Fruit fly (Drosophila melanogaster) whole organism, wandering third instar larva: ENCODE data around the gene CG1607.

Source experiments
- Dfd ChIP-seq: fragments of >200 bp; optimal IDR thresholded peaks from 2 replicates; lab custom pipeline; 2017; ENCODE audit warnings: missing biosample characterization, missing genetic modification characterization
- GATAd ChIP-seq: sonication (Bioruptor generic); optimal IDR thresholded peaks from 2 replicates; lab custom pipeline; 2016; ENCODE audit warnings: missing biosample characterization, missing genetic modification characterization
- Mio ChIP-seq: sonication (Bioruptor generic); optimal IDR thresholded peaks from 2 replicates; lab custom pipeline; 2016; ENCODE audit warnings: missing biosample characterization, missing genetic modification characterization
- N ChIP-seq: fragments of >200 bp; optimal IDR thresholded peaks from 2 replicates; lab custom pipeline; 2018; ENCODE audit warnings: missing biosample characterization, missing external identifiers, missing genetic modification characterization
- OdsH ChIP-seq: fragments of 200-800 bp; sonication (Bioruptor generic); optimal IDR thresholded peaks from 2 replicates; lab custom pipeline; 2016; ENCODE audit warnings: missing biosample characterization, mild to moderate bottlenecking, missing genetic modification characterization
- ey ChIP-seq: fragments of 200-800 bp; sonication (Bioruptor generic); optimal IDR thresholded peaks from 2 replicates; lab custom pipeline; 2016; ENCODE audit warnings: missing biosample characterization, missing genetic modification characterization
- sage ChIP-seq: fragments of 200-800 bp; sonication (Bioruptor generic); optimal IDR thresholded peaks from 2 replicates; lab custom pipeline; 2016; ENCODE audit warnings: missing biosample characterization, mild to moderate bottlenecking, missing genetic modification characterization

DNA sequence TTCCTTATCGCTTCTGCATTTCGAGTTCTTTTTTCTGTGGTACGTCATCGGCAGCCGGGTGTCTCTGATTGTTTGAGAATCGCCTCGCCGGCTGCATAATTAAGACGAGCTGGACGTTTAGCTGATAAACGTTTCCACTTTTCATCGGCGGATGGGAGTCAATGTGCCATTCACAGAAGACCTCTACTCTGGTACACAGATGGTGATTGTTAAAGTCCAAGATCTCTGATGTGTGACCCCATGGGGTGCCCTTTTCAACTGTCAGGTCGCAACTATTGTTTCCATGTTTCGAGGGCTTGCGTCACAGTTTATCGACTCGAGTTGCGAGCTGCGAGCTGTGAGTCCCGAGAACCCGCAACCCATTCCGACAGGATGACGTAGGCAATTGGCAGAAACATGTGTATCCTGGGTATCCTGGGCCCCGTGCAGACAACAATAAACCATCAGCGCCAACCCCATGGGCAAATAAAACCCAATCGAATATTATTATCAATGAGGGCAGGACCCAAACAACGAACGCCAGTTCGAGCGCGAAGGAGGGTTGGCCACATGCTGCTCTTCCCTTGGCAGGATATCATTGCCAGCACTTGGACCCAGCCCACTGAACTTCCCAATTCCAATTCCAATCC lies 25.2 kb downstream of the CG1607 start:
- TF ChIP-seq Dfd (GFP tag; lab: Kevin White, UChicago) (no peak), ey (GFP tag; lab: Kevin White, UChicago) (no peak), GATAd (no peak), OdsH (GFP tag; lab: Kevin White, UChicago) (no peak), Mio (GFP tag; lab: Kevin White, UChicago) (no peak), sage (GFP tag; lab: Kevin White, UChicago) (no peak), N (GFP tag; lab: Kevin White, UChicago) (no peak)
